Fruit fly (Drosophila melanogaster): ENCODE measurements around the gene Gmap.
A peak's percentile ranks its signal among the peaks of the same experiment; 100 is the strongest.

Gene Gmap

DNA sequence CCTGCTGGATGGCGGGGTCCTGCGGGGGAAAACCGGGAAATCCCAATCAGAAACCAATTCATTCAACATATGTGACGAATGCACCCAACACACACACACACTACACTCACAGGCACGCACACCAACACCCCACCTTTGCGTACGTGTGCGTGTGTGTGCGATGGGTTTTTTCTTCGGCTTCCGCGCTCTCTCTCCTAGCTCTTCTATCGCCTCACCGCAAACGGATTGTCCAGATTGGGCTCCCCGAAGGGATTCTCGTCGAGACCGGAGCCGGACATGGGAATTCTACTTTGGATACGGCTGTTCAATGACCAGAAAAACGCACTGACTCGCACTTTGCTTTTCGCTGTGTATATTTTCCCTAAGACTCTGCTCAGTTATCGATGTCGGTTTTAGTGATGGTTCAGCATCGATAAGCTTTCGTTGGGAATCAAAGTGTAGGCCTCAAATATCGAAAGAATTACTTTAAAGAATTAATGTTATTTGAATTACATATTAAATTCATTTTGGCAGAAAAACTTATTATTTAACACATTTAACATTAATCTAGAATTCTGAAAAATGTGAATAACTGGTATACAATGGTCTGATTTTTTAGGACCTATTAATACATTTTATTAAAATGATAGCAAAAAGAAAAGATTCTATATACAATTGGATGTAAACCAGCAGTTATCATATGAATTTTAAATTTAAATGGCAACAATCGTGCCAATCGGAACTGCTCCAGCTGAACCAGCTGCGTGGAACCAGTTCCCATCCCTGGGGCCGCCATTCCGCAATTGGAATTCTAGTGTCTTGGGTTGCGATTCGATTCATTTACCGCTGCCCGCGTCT lies 37.0 kb upstream of the Gmap start, which contains the start of the genes Scamp and Ahcy (continued):
- TF ChIP-seq dsx (GFP tag; optimal IDR thresholded peaks at IDR 0.05; ENCODE audit: poor library complexity, severe bottlenecking) (no peak), topi (GFP tag; optimal IDR thresholded peaks at IDR 0.05) (no peak), Lpt (GFP tag; optimal IDR thresholded peaks at IDR 0.05) (no peak), esn (GFP tag; optimal IDR thresholded peaks at IDR 0.05) (peak; percentile 45), Ets21C (GFP tag; optimal IDR thresholded peaks at IDR 0.05) (peak; percentile 10), cyc (GFP tag; optimal IDR thresholded peaks at IDR 0.05) (peak; percentile 24), CG4318 (GFP tag; optimal IDR thresholded peaks at IDR 0.05) (no peak), Sox15 (GFP tag; optimal IDR thresholded peaks at IDR 0.05) (no peak), CG8632 (GFP tag; optimal IDR thresholded peaks at IDR 0.05) (no peak), CG8119 (GFP tag; IDR thresholded peaks at IDR 0.05) (no peak), CG6808 (GFP tag; optimal IDR thresholded peaks at IDR 0.05) (no peak), fd59A (GFP tag; optimal IDR thresholded peaks at IDR 0.05) (no peak), Gug (GFP tag; IDR thresholded peaks at IDR 0.05) (no peak), CG6276 (GFP tag; optimal IDR thresholded peaks at IDR 0.05) (no peak), CG31627 (GFP tag; optimal IDR thresholded peaks at IDR 0.05) (no peak), vri (GFP tag; optimal IDR thresholded peaks at IDR 0.05) (no peak)

DNA sequence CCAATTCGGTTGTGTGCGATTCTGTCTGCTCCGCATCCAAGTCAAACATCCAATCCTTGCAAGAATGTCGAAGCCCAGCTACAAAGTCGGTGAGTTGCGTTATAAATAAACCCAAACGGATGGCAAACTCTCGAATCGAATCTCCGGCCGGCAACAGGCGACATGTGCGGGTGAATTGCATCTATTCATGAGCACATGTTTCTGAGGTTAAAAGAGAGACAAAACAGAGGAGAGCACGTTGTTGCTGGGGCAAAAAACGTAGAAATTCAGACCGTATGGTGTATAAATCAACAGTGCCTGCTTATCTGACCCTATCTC lies 36.4 kb upstream of the Gmap start:
- TF ChIP-seq Eip93F (GFP tag; optimal IDR thresholded peaks at IDR 0.05): no peak
- peak; percentile 54 for TF ChIP-seq dsx (GFP tag; optimal IDR thresholded peaks at IDR 0.05; ENCODE audit: poor library complexity, severe bottlenecking)

dm6 chrX:15453121-15453520 lies 33.6 kb upstream of the Gmap start, which contains the start of gene CG11655:
TSS of gene CG11655 (plus strand) at chrX:15453471.
- peak; percentile 47 for TF ChIP-seq Eip75B (GFP tag; optimal IDR thresholded peaks at IDR 0.05)
- TF ChIP-seq CG8319 (GFP tag; optimal IDR thresholded peaks at IDR 0.05): peak; percentile 37
- no peak for TF ChIP-seq CG11762 (GFP tag; optimal IDR thresholded peaks at IDR 0.05; ENCODE audit: insufficient read depth)
- no peak for TF ChIP-seq ss (GFP tag; optimal IDR thresholded peaks at IDR 0.05)
- no peak for TF ChIP-seq CG10631 (GFP tag; optimal IDR thresholded peaks at IDR 0.05)
- TF ChIP-seq fkh (GFP tag; optimal IDR thresholded peaks at IDR 0.05): no peak
- TF ChIP-seq Eip93F (GFP tag; optimal IDR thresholded peaks at IDR 0.05): no peak
- TF ChIP-seq CG6854 (GFP tag; optimal IDR thresholded peaks at IDR 0.05): peak; percentile 63
- peak; percentile 52 for TF ChIP-seq net (GFP tag; optimal IDR thresholded peaks at IDR 0.05)
- TF ChIP-seq CG8119 (GFP tag; IDR thresholded peaks at IDR 0.05): 0 out of 3 replicates have a peak, but pooled peaks have one; percentile 20
- peak; percentile 60 for TF ChIP-seq CG1621 (tag; optimal IDR thresholded peaks at IDR 0.05)
- TF ChIP-seq CG16779 (tag; optimal IDR thresholded peaks at IDR 0.05): no peak
- TF ChIP-seq CG6792 (GFP tag; optimal IDR thresholded peaks at IDR 0.05): peak; percentile 38
- peak; percentile 60 for TF ChIP-seq lz (GFP tag; optimal IDR thresholded peaks at IDR 0.05)
- TF ChIP-seq CG6163 (GFP tag; IDR thresholded peaks at IDR 0.05): peak; percentile 21; the same call in 1 of the 3 replicates
- TF ChIP-seq fd59A (GFP tag; optimal IDR thresholded peaks at IDR 0.05): peak; percentile 34
- no peak for TF ChIP-seq acj6 (GFP tag; optimal IDR thresholded peaks at IDR 0.05)
- no peak for TF ChIP-seq CG8632 (GFP tag; optimal IDR thresholded peaks at IDR 0.05)
- TF ChIP-seq Hr4 (GFP tag; optimal IDR thresholded peaks at IDR 0.05): no peak
- no peak for TF ChIP-seq spab (GFP tag; optimal IDR thresholded peaks at IDR 0.05)
- TF ChIP-seq Lpt (GFP tag; optimal IDR thresholded peaks at IDR 0.05): peak; percentile 12
- TF ChIP-seq eg (GFP tag; IDR thresholded peaks at IDR 0.05): peak; percentile 59; the same call in 2 of the 3 replicates
- TF ChIP-seq CG32006 (GFP tag; optimal IDR thresholded peaks at IDR 0.05): peak; percentile 55
- TF ChIP-seq Eip78C (GFP tag): peak; percentile 79
- peak; percentile 31 for TF ChIP-seq CG11902 (GFP tag; optimal IDR thresholded peaks at IDR 0.05)
- peak; percentile 31 for TF ChIP-seq Ets96B (tag; optimal IDR thresholded peaks at IDR 0.05)
- TF ChIP-seq salr (GFP tag; optimal IDR thresholded peaks at IDR 0.05): no peak
- TF ChIP-seq CG11294 (GFP tag; IDR thresholded peaks at IDR 0.05): no peak
- no peak for TF ChIP-seq CG4318 (GFP tag; optimal IDR thresholded peaks at IDR 0.05)
- peak; percentile 49 for TF ChIP-seq Hr39 (GFP tag; optimal IDR thresholded peaks at IDR 0.05)
- peak; percentile 34 for TF ChIP-seq Sox15 (GFP tag; optimal IDR thresholded peaks at IDR 0.05)
- no peak for TF ChIP-seq dac (GFP tag; optimal IDR thresholded peaks at IDR 0.05)
- TF ChIP-seq Sox14 (GFP tag; optimal IDR thresholded peaks at IDR 0.05): peak; percentile 50
- no peak for TF ChIP-seq CG6808 (GFP tag; optimal IDR thresholded peaks at IDR 0.05)
- TF ChIP-seq dsx (GFP tag; optimal IDR thresholded peaks at IDR 0.05; ENCODE audit: poor library complexity, severe bottlenecking): peak; percentile 63
- TF ChIP-seq topi (GFP tag; optimal IDR thresholded peaks at IDR 0.05): peak; percentile 62
- no peak for TF ChIP-seq CG6276 (GFP tag; optimal IDR thresholded peaks at IDR 0.05)
- TF ChIP-seq CG9139 (GFP tag; optimal IDR thresholded peaks at IDR 0.05): no peak
- peak; percentile 45 for TF ChIP-seq CG31627 (GFP tag; optimal IDR thresholded peaks at IDR 0.05)
